Fruit fly (Drosophila melanogaster): ENCODE results near the gene tap.

Gene tap

DNA sequence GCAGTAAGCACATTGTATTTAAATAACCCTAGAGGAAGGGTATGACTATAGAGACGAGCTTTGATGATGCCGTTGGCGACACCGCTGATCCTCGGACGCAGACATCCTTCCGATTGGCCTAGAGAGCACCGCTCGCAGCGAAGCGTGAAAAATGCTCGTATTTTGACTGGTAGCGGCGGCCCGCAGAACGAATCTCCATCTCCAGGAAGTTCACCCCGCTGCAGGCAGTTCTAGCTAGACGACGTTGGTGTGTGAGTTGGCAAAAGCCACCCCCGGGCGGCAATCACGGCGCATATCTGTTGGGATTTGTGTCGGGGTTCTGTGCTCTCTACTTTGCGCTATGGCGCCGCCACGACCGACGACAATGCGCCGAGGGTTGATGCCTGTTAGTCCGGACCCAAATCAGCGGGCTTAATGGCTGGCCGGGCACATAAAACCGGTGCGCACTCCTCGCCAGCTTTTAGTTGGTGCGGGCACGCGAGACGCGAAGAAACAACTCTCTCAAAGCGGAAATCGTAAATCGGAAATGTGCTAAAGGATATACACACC is at the start of gene tap (continued):
- TF ChIP-seq CG3995 (GFP tag; optimal IDR thresholded peaks at IDR 0.05) (no peak), CG10147 (GFP tag; optimal IDR thresholded peaks at IDR 0.05) (no peak), Tbp (GFP tag; optimal IDR thresholded peaks at IDR 0.05) (no peak), CG13624 (GFP tag; optimal IDR thresholded peaks at IDR 0.05) (no peak), Nf-YC (tag; optimal IDR thresholded peaks at IDR 0.05) (peak; percentile 93), Oli (tag; optimal IDR thresholded peaks at IDR 0.05) (no peak)

DNA sequence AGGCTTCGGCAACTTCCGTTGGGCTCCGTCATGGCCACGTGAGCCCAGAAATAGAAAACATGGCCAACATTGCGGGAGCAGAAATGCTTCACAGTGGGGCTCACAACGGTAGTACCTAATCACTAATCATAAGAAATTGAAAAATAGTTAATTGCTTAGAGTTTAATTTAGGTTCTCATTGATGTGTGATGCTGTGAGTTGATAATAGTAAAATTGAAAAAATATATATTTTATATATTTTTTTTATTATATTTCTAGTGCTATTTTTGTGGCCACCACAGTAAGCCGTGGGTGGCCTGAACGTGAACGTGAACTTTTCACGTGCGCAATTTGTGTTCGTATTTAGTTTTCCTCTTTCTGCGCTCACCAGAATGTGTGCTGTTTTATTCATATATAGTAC is 49.0 kb upstream of the tap start:
- peak; percentile 39 for TF ChIP-seq Sox102F (GFP tag; optimal IDR thresholded peaks at IDR 0.05)
- TF ChIP-seq CG7372 (GFP tag; IDR thresholded peaks at IDR 0.05), result 0 out of 2 replicates have a peak, but pooled peaks have one; percentile 51
- TF ChIP-seq NfI (GFP tag; optimal IDR thresholded peaks at IDR 0.05), result peak; percentile 1
- peak; percentile 2 for TF ChIP-seq CG30403 (GFP tag; optimal IDR thresholded peaks at IDR 0.05)
- peak; percentile 47 for TF ChIP-seq grau (tag; optimal IDR thresholded peaks at IDR 0.05)
- TF ChIP-seq E2f2 (GFP tag; IDR thresholded peaks at IDR 0.05), result no peak
- peak; percentile 40 for TF ChIP-seq CG6813 (GFP tag; optimal IDR thresholded peaks at IDR 0.05)
- TF ChIP-seq stc (GFP tag; IDR thresholded peaks at IDR 0.05), result peak; percentile 42; the same call in 1 of the 2 replicates
- TF ChIP-seq Oli (tag; optimal IDR thresholded peaks at IDR 0.05), result peak; percentile 31
- no peak for TF ChIP-seq CkIIα-i1 (GFP tag; IDR thresholded peaks at IDR 0.05)
- TF ChIP-seq fd96Cb (tag; optimal IDR thresholded peaks at IDR 0.05), result peak; percentile 28
- TF ChIP-seq BtbVII (GFP tag; optimal IDR thresholded peaks at IDR 0.05), result peak; percentile 54
- TF ChIP-seq Ada2b (GFP tag; IDR thresholded peaks at IDR 0.05), result peak; percentile 62
- peak; percentile 19 for TF ChIP-seq CG12659 (GFP tag; optimal IDR thresholded peaks at IDR 0.05)
- peak; percentile 46 for TF ChIP-seq CG10267 (tag; optimal IDR thresholded peaks at IDR 0.05)
- TF ChIP-seq Elba2 (GFP tag; optimal IDR thresholded peaks at IDR 0.05), result no peak
- TF ChIP-seq Bteb2 (GFP tag; optimal IDR thresholded peaks at IDR 0.05), result no peak
- TF ChIP-seq CG7556 (GFP tag; optimal IDR thresholded peaks at IDR 0.05), result peak; percentile 62
- TF ChIP-seq disco-r (GFP tag; optimal IDR thresholded peaks at IDR 0.05), result no peak
- peak; percentile 53 for TF ChIP-seq dmrt99B (tag; optimal IDR thresholded peaks at IDR 0.05)
- TF ChIP-seq pb (GFP tag; optimal IDR thresholded peaks at IDR 0.05), result no peak
- peak; percentile 41 for TF ChIP-seq CG9817 (tag; optimal IDR thresholded peaks at IDR 0.05)
- TF ChIP-seq HmgZ (tag; optimal IDR thresholded peaks at IDR 0.05), result no peak
- TF ChIP-seq CG1603 (tag; optimal IDR thresholded peaks at IDR 0.05), result no peak
- peak; percentile 20 for TF ChIP-seq Hand (GFP tag; optimal IDR thresholded peaks at IDR 0.05)
- peak; percentile 34; the same call in 1 of the 2 replicates for TF ChIP-seq CG10959 (GFP tag; IDR thresholded peaks at IDR 0.05)
- no peak for TF ChIP-seq Doc2 (GFP tag; IDR thresholded peaks at IDR 0.05)
- TF ChIP-seq al (GFP tag; IDR thresholded peaks at IDR 0.05), result 0 out of 2 replicates have a peak, but pooled peaks have one; percentile 13
- peak; percentile 42 for TF ChIP-seq CG8924 (tag; optimal IDR thresholded peaks at IDR 0.05)
- TF ChIP-seq CG15514 (GFP tag; optimal IDR thresholded peaks at IDR 0.05), result peak; percentile 33
- peak; percentile 75; the same call in 1 of the 2 replicates for TF ChIP-seq Xrp1 (GFP tag; IDR thresholded peaks at IDR 0.05)
- peak; percentile 62 for TF ChIP-seq CG31441 (GFP tag; IDR thresholded peaks at IDR 0.05)
- peak; percentile 63; the same call in 2 of the 3 replicates for TF ChIP-seq zfh1 (GFP tag; IDR thresholded peaks at IDR 0.05)
- no peak for TF ChIP-seq Jarid2 (GFP tag; optimal IDR thresholded peaks at IDR 0.05)
- no peak for TF ChIP-seq CHES-1-like (GFP tag; optimal IDR thresholded peaks at IDR 0.05)
- 0 out of 2 replicates have a peak, but pooled peaks have one; percentile 36 for TF ChIP-seq CG11247 (GFP tag; IDR thresholded peaks at IDR 0.05)
- peak; percentile 34; the same call in 1 of the 2 replicates for TF ChIP-seq MBD-R2 (GFP tag; IDR thresholded peaks at IDR 0.05)
- TF ChIP-seq CG9876 (GFP tag; optimal IDR thresholded peaks at IDR 0.05), result no peak
- no peak for TF ChIP-seq gsb-n (tag; optimal IDR thresholded peaks at IDR 0.05)
- TF ChIP-seq vvl (GFP tag; IDR thresholded peaks at IDR 0.05), result peak; percentile 73
- TF ChIP-seq Atf-2 (GFP tag; optimal IDR thresholded peaks at IDR 0.05), result no peak
- TF ChIP-seq CG7839 (tag; optimal IDR thresholded peaks at IDR 0.05), result peak; percentile 40
- TF ChIP-seq Aef1 (GFP tag; IDR thresholded peaks at IDR 0.05), result 0 out of 3 replicates have a peak, but pooled peaks have one; percentile 12
- peak; percentile 20; the same call in 1 of the 2 replicates for TF ChIP-seq CG14014 (GFP tag; IDR thresholded peaks at IDR 0.05)
